Worm (Caenorhabditis elegans): ENCODE results near the gene C39B10.5.

- no peak for TF ChIP-seq him-1 (tag; optimal IDR thresholded peaks at IDR 0.05)
- no peak for TF ChIP-seq W03F9.2 (tag; optimal IDR thresholded peaks at IDR 0.05)
- no peak for TF ChIP-seq dao-5 (tag; optimal IDR thresholded peaks at IDR 0.05)
Observed at ce11 chrX:10404051-10404450, 43.1 kb upstream of the C39B10.5 start.
